Fruit fly (Drosophila melanogaster): ENCODE measurements around the gene CG3288.

Gene CG3288

DNA sequence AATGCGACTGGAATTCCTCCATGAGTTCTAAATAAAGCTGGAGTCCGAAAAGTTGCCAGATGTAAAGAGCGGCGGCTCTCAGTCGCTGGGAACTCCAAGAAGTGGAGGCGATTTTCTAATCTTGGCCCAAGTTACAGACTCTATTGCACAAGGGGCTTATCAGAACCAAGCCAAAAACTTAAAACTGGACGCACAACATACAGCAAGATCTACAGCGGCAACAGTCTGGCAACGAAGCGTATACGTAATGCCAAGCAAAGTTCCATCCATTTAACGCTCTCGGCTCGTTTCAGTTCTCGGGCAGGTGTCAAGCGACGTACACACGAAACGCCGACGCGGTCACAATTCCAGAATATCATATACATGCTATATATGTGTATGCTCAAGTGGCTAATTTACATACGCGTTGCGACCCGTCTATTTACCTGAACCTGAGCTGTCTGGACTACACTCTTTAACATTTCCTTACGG is 1.9 kb downstream of the CG3288 start (continued):
- TF ChIP-seq CkIIα-i1 (GFP tag; IDR thresholded peaks at IDR 0.05), result no peak
- peak; percentile 14; the same call in 1 of the 2 replicates for TF ChIP-seq NFAT (GFP tag; IDR thresholded peaks at IDR 0.05)
- no peak for TF ChIP-seq CG3163 (GFP tag; optimal IDR thresholded peaks at IDR 0.05)
- TF ChIP-seq exex (tag; optimal IDR thresholded peaks at IDR 0.05), result peak; percentile 66
- TF ChIP-seq CG10543 (GFP tag; optimal IDR thresholded peaks at IDR 0.05), result peak; percentile 38
- 0 out of 2 replicates have a peak, but pooled peaks have one; percentile 4 for TF ChIP-seq Adf1 (GFP tag; IDR thresholded peaks at IDR 0.05)
- TF ChIP-seq CG18599 (GFP tag; optimal IDR thresholded peaks at IDR 0.05), result peak; percentile 17
- peak; percentile 57; the same call in 1 of the 4 replicates for TF ChIP-seq chinmo (GFP tag; IDR thresholded peaks at IDR 0.05; ENCODE audit: partially characterized antibody)
- peak; percentile 29 for TF ChIP-seq CG9437 (GFP tag; optimal IDR thresholded peaks at IDR 0.05)
- TF ChIP-seq Vsx1 (GFP tag; optimal IDR thresholded peaks at IDR 0.05), result peak; percentile 24

DNA sequence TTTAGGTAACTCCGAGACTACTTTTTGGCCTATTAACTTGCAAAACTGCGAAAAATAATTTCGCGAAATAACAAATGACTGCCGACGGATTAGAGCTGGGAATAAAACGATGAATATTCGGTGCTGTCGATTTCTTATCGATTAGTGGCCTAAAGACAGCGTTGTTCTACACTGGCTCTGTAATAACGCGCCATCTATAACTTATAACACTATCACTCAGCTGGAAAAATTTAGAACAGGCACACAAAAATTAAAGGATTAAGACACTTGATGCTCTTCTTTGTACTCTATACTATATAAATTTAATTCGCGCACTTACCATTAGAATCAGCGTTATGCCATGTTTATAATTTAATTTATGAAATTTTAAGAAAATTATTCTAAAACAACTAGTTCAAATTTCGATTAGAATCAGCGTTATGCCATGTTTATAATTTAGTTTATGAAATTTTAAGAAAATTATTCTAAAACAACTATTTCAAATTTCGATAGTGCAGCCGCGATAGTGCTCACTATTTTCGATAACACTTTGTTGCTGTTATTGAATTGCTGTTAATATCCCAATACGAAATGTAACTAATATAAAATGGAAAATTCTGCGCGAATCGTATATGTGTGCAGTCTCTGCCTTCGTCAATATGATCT is 5.6 kb downstream of the CG3288 start, which contains the start of the genes CSN3 and CG11456:
CSN3 (minus strand) TSS at position 112 of the 645 bp plus-strand sequence.
CG11456 (plus strand) TSS at position 523 of the 645 bp plus-strand sequence.
- TF ChIP-seq Opbp (GFP tag; IDR thresholded peaks at IDR 0.05; ENCODE audit: partially characterized antibody), result peak; percentile 71
- no peak for TF ChIP-seq lov (optimal IDR thresholded peaks at IDR 0.05)
- no peak for TF ChIP-seq lov (GFP tag; IDR thresholded peaks at IDR 0.05)
- TF ChIP-seq slbo (GFP tag; IDR thresholded peaks at IDR 0.05), result peak; percentile 67
- TF ChIP-seq grn (GFP tag; optimal IDR thresholded peaks at IDR 0.05), result no peak
- TF ChIP-seq CG4282 (GFP tag; optimal IDR thresholded peaks at IDR 0.05), result no peak
- TF ChIP-seq CG6689 (GFP tag; IDR thresholded peaks at IDR 0.05), result no peak
- TF ChIP-seq Abd-B (GFP tag; optimal IDR thresholded peaks at IDR 0.05), result no peak
- TF ChIP-seq wek (GFP tag; optimal IDR thresholded peaks at IDR 0.05), result no peak
- no peak for TF ChIP-seq CG17568 (GFP tag; optimal IDR thresholded peaks at IDR 0.05)
- TF ChIP-seq BtbVII (GFP tag; optimal IDR thresholded peaks at IDR 0.05), result no peak
- TF ChIP-seq CHES-1-like (GFP tag; optimal IDR thresholded peaks at IDR 0.05), result peak; percentile 54
- TF ChIP-seq CG12219 (GFP tag; optimal IDR thresholded peaks at IDR 0.05), result no peak
- TF ChIP-seq CG1832 (GFP tag; optimal IDR thresholded peaks at IDR 0.05), result no peak
- TF ChIP-seq phol (tag; optimal IDR thresholded peaks at IDR 0.05), result peak; percentile 65
- no peak for TF ChIP-seq Oli (tag; optimal IDR thresholded peaks at IDR 0.05)
- peak; percentile 58 for TF ChIP-seq Max (GFP tag; optimal IDR thresholded peaks at IDR 0.05)
- TF ChIP-seq CG6272 (GFP tag; IDR thresholded peaks at IDR 0.05), result no peak
- peak; percentile 40 for TF ChIP-seq Hr3 (GFP tag; optimal IDR thresholded peaks at IDR 0.05)
- TF ChIP-seq Rx (GFP tag; IDR thresholded peaks at IDR 0.05), result no peak
- TF ChIP-seq Dip3 (GFP tag; optimal IDR thresholded peaks at IDR 0.05), result peak; percentile 30
- TF ChIP-seq CG7987 (GFP tag; optimal IDR thresholded peaks at IDR 0.05), result peak; percentile 31
- TF ChIP-seq Ets65A (GFP tag), result peak; percentile 94
- peak; percentile 45 for TF ChIP-seq YL-1 (GFP tag; optimal IDR thresholded peaks at IDR 0.05)
- no peak for TF ChIP-seq ssp (GFP tag; IDR thresholded peaks at IDR 0.05)
- TF ChIP-seq CG3847 (GFP tag; IDR thresholded peaks at IDR 0.05), result peak; percentile 64
- TF ChIP-seq chm (GFP tag; IDR thresholded peaks at IDR 0.05), result no peak
- TF ChIP-seq cwo (GFP tag; optimal IDR thresholded peaks at IDR 0.05), result no peak
- TF ChIP-seq CG14014 (GFP tag; IDR thresholded peaks at IDR 0.05), result peak; percentile 29; the same call in 1 of the 2 replicates
- no peak for TF ChIP-seq CG10274 (GFP tag; optimal IDR thresholded peaks at IDR 0.05)
- TF ChIP-seq croc (GFP tag; conservative IDR thresholded peaks at IDR 0.05), result no peak
- no peak for TF ChIP-seq lab (GFP tag; optimal IDR thresholded peaks at IDR 0.05)
- TF ChIP-seq Rfx (GFP tag; IDR thresholded peaks at IDR 0.05), result peak; percentile 77
- TF ChIP-seq CG43689 (GFP tag; IDR thresholded peaks at IDR 0.05), result no peak
- no peak for TF ChIP-seq exex (tag; optimal IDR thresholded peaks at IDR 0.05)
- TF ChIP-seq TFAM (GFP tag; optimal IDR thresholded peaks at IDR 0.05), result no peak
- peak; percentile 36 for TF ChIP-seq Sin3A (optimal IDR thresholded peaks at IDR 0.05)
- TF ChIP-seq CG9727 (GFP tag; optimal IDR thresholded peaks at IDR 0.05), result peak; percentile 4
- TF ChIP-seq zf30C (GFP tag; optimal IDR thresholded peaks at IDR 0.05), result no peak
- TF ChIP-seq zfh2 (GFP tag; optimal IDR thresholded peaks at IDR 0.05), result peak; percentile 59
